Worm (Caenorhabditis elegans): ENCODE measurements around the gene gei-8.

ce11 chrIII:8137777-8138176 is 16.7 kb upstream of the gei-8 start, which contains the start of gene hsp-12.2:
- no peak for TF ChIP-seq ztf-29 (GFP tag; IDR thresholded peaks at IDR 0.05)
- TF ChIP-seq flt-1 (GFP tag; IDR thresholded peaks at IDR 0.05): no peak
- no peak for TF ChIP-seq ref-1 (GFP tag; conservative IDR thresholded peaks at IDR 0.05)
- TF ChIP-seq T22C8.4 (GFP tag; IDR thresholded peaks at IDR 0.05): no peak
- no peak for TF ChIP-seq cog-1 (tag; optimal IDR thresholded peaks at IDR 0.05)
- no peak for TF ChIP-seq ztf-23 (GFP tag; IDR thresholded peaks at IDR 0.05)
- no peak for TF ChIP-seq tab-1 (GFP tag; IDR thresholded peaks at IDR 0.05)
- TF ChIP-seq klf-2 (GFP tag; conservative IDR thresholded peaks at IDR 0.05): no peak

Measured in whole organism, midembryonic.